Fruit fly (Drosophila melanogaster): ENCODE measurements around the gene CG11664.

DNA sequence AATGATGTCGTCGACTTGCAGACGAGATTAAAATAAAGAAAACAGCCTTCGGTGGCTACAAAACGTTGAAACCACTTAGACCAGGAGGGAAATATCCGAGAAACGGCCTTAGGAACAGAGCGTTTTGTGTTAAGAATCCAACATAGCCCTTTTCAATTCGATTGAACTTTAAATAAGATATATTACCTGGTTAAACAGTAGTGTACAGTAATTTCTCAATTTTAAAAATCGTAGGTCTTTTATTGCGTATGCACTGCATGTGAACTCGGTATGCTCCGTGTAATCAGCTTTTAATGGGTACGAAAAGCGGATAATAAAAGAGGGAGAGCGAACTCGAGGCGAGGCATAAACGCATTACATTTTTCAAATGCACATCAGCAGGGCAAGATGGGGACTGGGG lies 37.5 kb upstream of the CG11664 start:
- TF ChIP-seq psq (optimal IDR thresholded peaks at IDR 0.05) = no peak
- no peak for TF ChIP-seq EcR (GFP tag; optimal IDR thresholded peaks at IDR 0.05)
- no peak for TF ChIP-seq pan (optimal IDR thresholded peaks at IDR 0.05)
- no peak for TF ChIP-seq Dll (optimal IDR thresholded peaks at IDR 0.05)
- TF ChIP-seq usp (GFP tag; optimal IDR thresholded peaks at IDR 0.05) = no peak
- no peak for TF ChIP-seq CG8478 (optimal IDR thresholded peaks at IDR 0.05)
